Worm (Caenorhabditis elegans) whole organism, L2 larva: ENCODE measurements around the gene Y49F6B.8.

Experiments
- ama-1 ChIP-seq: fragments of 150-350 bp; optimal IDR thresholded peaks from 2 replicates; lab custom pipeline; 2018; ENCODE audit warnings: inconsistent platforms
- ceh-82 ChIP-seq: fragments of 150-350 bp; optimal IDR thresholded peaks from 2 replicates; lab custom pipeline; 2014; ENCODE audit warnings: missing biosample characterization, missing genetic modification characterization
- fos-1 ChIP-seq: fragments of 150-350 bp; optimal IDR thresholded peaks from 2 replicates; lab custom pipeline; 2014; ENCODE audit warnings: missing biosample characterization, missing genetic modification characterization
- mbf-1 ChIP-seq: sonication (generic microtip); optimal IDR thresholded peaks from 2 replicates; lab custom pipeline; 2017; ENCODE audit warnings: missing biosample characterization, missing genetic modification characterization
- unc-62 ChIP-seq: fragments of 150-350 bp; optimal IDR thresholded peaks from 2 replicates; lab custom pipeline; 2014; ENCODE audit warnings: missing biosample characterization, missing genetic modification reagents, missing genetic modification characterization

DNA sequence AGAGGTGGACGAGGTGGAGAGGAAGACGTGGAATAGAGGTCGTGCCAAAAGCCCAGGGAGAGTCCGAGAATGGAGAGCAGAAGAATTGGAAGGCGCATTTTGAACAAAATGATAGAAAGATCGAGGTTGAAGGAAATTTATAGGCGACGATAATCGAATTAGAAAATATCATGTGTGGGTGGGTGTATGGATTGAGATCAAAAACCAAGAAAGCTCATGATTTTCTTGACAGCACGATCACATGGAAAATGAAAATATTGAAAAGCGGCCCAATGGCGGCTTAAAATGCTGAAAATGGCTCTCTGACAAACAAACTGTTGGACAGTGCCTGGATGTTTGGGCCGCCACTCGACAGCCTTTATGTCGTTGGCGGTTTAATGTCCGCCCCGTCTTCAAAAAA, 18.4 kb downstream of the Y49F6B.8 start, which contains the start of gene C16C8.9:
- TF ChIP-seq mbf-1 (tag; lab: Kevin White, UChicago) (no peak), ama-1 (lab: Kevin White, UChicago) (no peak), fos-1 (no peak), unc-62 (GFP tag; lab: Kevin White, UChicago) (no peak), ceh-82 (tag; lab: Kevin White, UChicago) (no peak)
